Worm (Caenorhabditis elegans) whole organism, midembryonic: Measurements from ENCODE around the gene grl-18.

Experiments
- T22C8.4 ChIP-seq: fragments of 200-800 bp; sonication (Bioruptor generic); IDR thresholded peaks from 2 replicates; pipeline ENCODE4 v1.3.6; 2022; ENCODE audit warnings: missing genetic modification characterization, missing compliant biosample characterization
- ref-1 ChIP-seq: fragments of 200-800 bp; sonication (Bioruptor generic); conservative IDR thresholded peaks from 2 replicates; pipeline ENCODE4 v1.3.6; 2022; ENCODE audit warnings: missing genetic modification reagents, missing genetic modification characterization, missing compliant biosample characterization

- TF ChIP-seq T22C8.4 (GFP tag; lab: Robert Waterston, UW) (no peak), ref-1 (no peak)
Measured at ce11 chrV:5523260-5523659, 34.6 kb upstream of the grl-18 start.
